Fruit fly (Drosophila melanogaster) whole organism, embryonic: ENCODE measurements around the gene CG17754.

ENCODE experiments used
- ATbp ChIP-seq: fragments of 200-800 bp; sonication (Bioruptor generic); optimal IDR thresholded peaks from 2 replicates; lab custom pipeline; 2017; ENCODE audit warnings: missing biosample characterization, mild to moderate bottlenecking, missing genetic modification characterization, missing genetic modification reagents
- Atf-2 ChIP-seq: fragments of 200-800 bp; sonication (Bioruptor generic); optimal IDR thresholded peaks from 2 replicates; lab custom pipeline; 2016; ENCODE audit warnings: missing biosample characterization, missing genetic modification characterization
- C15 ChIP-seq: fragments of 200-800 bp; sonication (Bioruptor generic); IDR thresholded peaks from 3 replicates; pipeline ENCODE4 v1.3.6; 2022; ENCODE audit warnings: missing biosample characterization, missing genetic modification characterization
- CG11247 ChIP-seq: fragments of 200-800 bp; sonication (Bioruptor generic); IDR thresholded peaks from 2 replicates; pipeline ENCODE4 v1.3.6; 2022; ENCODE audit warnings: missing biosample characterization, missing genetic modification characterization
- CG11504 ChIP-seq: fragments of 200-800 bp; sonication (Bioruptor generic); optimal IDR thresholded peaks from 3 replicates; lab custom pipeline; 2019; ENCODE audit warnings: missing biosample characterization, mild to moderate bottlenecking, missing genetic modification characterization, moderate library complexity
- CG12219 ChIP-seq: fragments of 200-800 bp; sonication (Bioruptor generic); optimal IDR thresholded peaks from 3 replicates; lab custom pipeline; 2018; ENCODE audit warnings: missing biosample characterization, mild to moderate bottlenecking, missing genetic modification characterization
- CG12942 ChIP-seq: fragments of 200-800 bp; sonication (Bioruptor generic); optimal IDR thresholded peaks from 3 replicates; lab custom pipeline; 2016; ENCODE audit warnings: missing biosample characterization, missing genetic modification characterization
- CG14860 ChIP-seq: fragments of 200-800 bp; sonication (Bioruptor generic); IDR thresholded peaks from 3 replicates; pipeline ENCODE4 v1.3.6; 2022; ENCODE audit warnings: missing biosample characterization, missing genetic modification characterization; ENCODE audit not compliant: partially characterized antibody
- CG18262 ChIP-seq: fragments of 200-800 bp; optimal IDR thresholded peaks from 3 replicates; lab custom pipeline; 2019; ENCODE audit warnings: missing biosample characterization, mild to moderate bottlenecking, missing genetic modification characterization, moderate library complexity
- CG1832 ChIP-seq: fragments of 200-800 bp; sonication (Bioruptor generic); optimal IDR thresholded peaks from 2 replicates; lab custom pipeline; 2017; ENCODE audit warnings: missing biosample characterization, mild to moderate bottlenecking, missing genetic modification characterization, inconsistent platforms
- CG18476 ChIP-seq: fragments of 200-800 bp; sonication (Bioruptor generic); optimal IDR thresholded peaks from 2 replicates; lab custom pipeline; 2016; ENCODE audit warnings: missing biosample characterization, mild to moderate bottlenecking, missing genetic modification characterization
- CG18619 ChIP-seq: fragments of 200-800 bp; sonication (Bioruptor generic); optimal IDR thresholded peaks from 3 replicates; lab custom pipeline; 2017; ENCODE audit warnings: missing biosample characterization, mild to moderate bottlenecking, missing genetic modification characterization
- CG18764 ChIP-seq: fragments of 200-800 bp; sonication (Bioruptor generic); optimal IDR thresholded peaks from 3 replicates; lab custom pipeline; 2016; ENCODE audit warnings: missing biosample characterization, missing genetic modification characterization
- CG2875 ChIP-seq: fragments of 200-800 bp; sonication (Bioruptor generic); optimal IDR thresholded peaks from 2 replicates; lab custom pipeline; 2017; ENCODE audit warnings: missing biosample characterization, mild to moderate bottlenecking, missing genetic modification characterization, missing genetic modification reagents
- CG4328 ChIP-seq: fragments of 200-800 bp; sonication (Bioruptor generic); optimal IDR thresholded peaks from 3 replicates; lab custom pipeline; 2017; ENCODE audit warnings: missing biosample characterization, missing genetic modification reagents, missing genetic modification characterization
- CG4707 ChIP-seq: fragments of 200-800 bp; sonication (Bioruptor generic); optimal IDR thresholded peaks from 2 replicates; lab custom pipeline; 2018; ENCODE audit warnings: missing biosample characterization, mild to moderate bottlenecking, missing genetic modification characterization, moderate library complexity
- CG7556 ChIP-seq: fragments of 200-800 bp; sonication (Bioruptor generic); optimal IDR thresholded peaks from 2 replicates; lab custom pipeline; 2017; ENCODE audit warnings: missing biosample characterization, mild to moderate bottlenecking, missing genetic modification characterization
- CG8359 ChIP-seq: fragments of 200-800 bp; sonication (Bioruptor generic); optimal IDR thresholded peaks from 2 replicates; lab custom pipeline; 2017; ENCODE audit warnings: missing biosample characterization, mild to moderate bottlenecking, missing genetic modification characterization, borderline replicate concordance
- CG8388 ChIP-seq: fragments of 200-800 bp; sonication (Bioruptor generic); optimal IDR thresholded peaks from 2 replicates; lab custom pipeline; 2019; ENCODE audit warnings: missing biosample characterization, mild to moderate bottlenecking, missing genetic modification characterization, moderate library complexity
- D19B ChIP-seq: fragments of 200-800 bp; sonication (Bioruptor generic); optimal IDR thresholded peaks from 2 replicates; lab custom pipeline; 2017; ENCODE audit warnings: missing biosample characterization, mild to moderate bottlenecking, missing genetic modification characterization
- Ets65A ChIP-seq: fragments of 200-800 bp; sonication (Bioruptor generic); peaks from one replicate; lab custom pipeline; 2016; ENCODE audit warnings: missing biosample characterization, missing genetic modification characterization
- Fer1 ChIP-seq: fragments of 200-800 bp; sonication (Bioruptor generic); optimal IDR thresholded peaks from 2 replicates; lab custom pipeline; 2017; ENCODE audit warnings: missing biosample characterization, mild to moderate bottlenecking, missing genetic modification characterization
- H2.0 ChIP-seq: fragments of 200-800 bp; sonication (Bioruptor generic); IDR thresholded peaks from 2 replicates; pipeline ENCODE4 v1.3.6; 2022; ENCODE audit warnings: missing biosample characterization, missing genetic modification characterization
- Hsf ChIP-seq: fragments of 200-800 bp; sonication (Bioruptor generic); optimal IDR thresholded peaks from 3 replicates; lab custom pipeline; 2016; ENCODE audit warnings: missing biosample characterization, missing genetic modification characterization
- MBD-R2 ChIP-seq: fragments of 200-800 bp; sonication (Bioruptor generic); IDR thresholded peaks from 2 replicates; pipeline ENCODE4 v1.3.6; 2022; ENCODE audit warnings: missing biosample characterization, missing genetic modification characterization
- Mad ChIP-seq: fragments of 200-800 bp; sonication (Bioruptor generic); optimal IDR thresholded peaks from 2 replicates; lab custom pipeline; 2016; ENCODE audit warnings: missing biosample characterization, missing genetic modification characterization
- NC2α ChIP-seq: fragments of 200-800 bp; sonication (Bioruptor generic); optimal IDR thresholded peaks from 2 replicates; lab custom pipeline; 2016; ENCODE audit warnings: missing biosample characterization, missing genetic modification characterization
- Opbp ChIP-seq: fragments of 200-800 bp; sonication (Bioruptor generic); IDR thresholded peaks from 3 replicates; pipeline ENCODE4 v1.3.6; 2022; ENCODE audit warnings: missing biosample characterization, missing genetic modification characterization; ENCODE audit not compliant: partially characterized antibody
- Side ChIP-seq: fragments of 200-800 bp; sonication (Bioruptor generic); optimal IDR thresholded peaks from 2 replicates; lab custom pipeline; 2016; ENCODE audit warnings: missing biosample characterization, missing genetic modification characterization
- Six4 ChIP-seq: fragments of 200-800 bp; sonication (Bioruptor generic); optimal IDR thresholded peaks from 2 replicates; lab custom pipeline; 2016; ENCODE audit warnings: missing biosample characterization, missing genetic modification characterization
- Sox100B ChIP-seq: fragments of 200-800 bp; sonication (Bioruptor generic); optimal IDR thresholded peaks from 3 replicates; lab custom pipeline; 2018; ENCODE audit warnings: missing biosample characterization, mild to moderate bottlenecking, missing genetic modification characterization
- Spps ChIP-seq: fragments of 200-800 bp; sonication (Bioruptor generic); optimal IDR thresholded peaks from 2 replicates; lab custom pipeline; 2018; ENCODE audit warnings: missing biosample characterization, mild to moderate bottlenecking, missing genetic modification characterization
- Sry-β ChIP-seq: fragments of 200-800 bp; sonication (Bioruptor generic); optimal IDR thresholded peaks from 2 replicates; lab custom pipeline; 2018; ENCODE audit warnings: missing biosample characterization, mild to moderate bottlenecking, missing genetic modification characterization, moderate library complexity
- Tbp ChIP-seq: fragments of >200 bp; optimal IDR thresholded peaks from 2 replicates; lab custom pipeline; 2018; ENCODE audit warnings: missing biosample characterization, missing genetic modification characterization
- Trl ChIP-seq, 3 experiments: fragments of >200 bp in 2 of 3; fragments of 200-800 bp in 1 of 3; sonication (Bioruptor generic) in 1 of 3; optimal IDR thresholded peaks; 2 replicates in 1 of 3; 3 replicates in 2 of 3; lab custom pipeline; 2016 to 2017; ENCODE audit warnings: missing biosample characterization in 1 of 3, missing genetic modification characterization in 1 of 3
- crol ChIP-seq: fragments of 200-800 bp; sonication (Bioruptor generic); IDR thresholded peaks from 2 replicates; pipeline ENCODE4 v1.3.6; 2022; ENCODE audit warnings: missing biosample characterization, missing genetic modification characterization
- her ChIP-seq: fragments of 200-800 bp; sonication (Bioruptor generic); optimal IDR thresholded peaks from 2 replicates; lab custom pipeline; 2016; ENCODE audit warnings: missing biosample characterization, missing genetic modification characterization
- kay ChIP-seq: fragments of 200-800 bp; sonication (Bioruptor generic); optimal IDR thresholded peaks from 2 replicates; lab custom pipeline; 2016; ENCODE audit warnings: missing biosample characterization, missing genetic modification characterization
- klu ChIP-seq: fragments of 200-800 bp; sonication (Bioruptor generic); IDR thresholded peaks from 2 replicates; pipeline ENCODE4 v1.3.6; 2022; ENCODE audit warnings: missing biosample characterization, missing genetic modification characterization
- maf-S ChIP-seq: fragments of 200-800 bp; sonication (Bioruptor generic); optimal IDR thresholded peaks from 2 replicates; lab custom pipeline; 2016; ENCODE audit warnings: missing biosample characterization, missing genetic modification characterization
- onecut ChIP-seq: fragments of 200-800 bp; sonication (Bioruptor generic); IDR thresholded peaks from 2 replicates; pipeline ENCODE4 v1.3.6; 2022; ENCODE audit warnings: missing biosample characterization, missing genetic modification characterization
- rib ChIP-seq: fragments of 200-800 bp; sonication (Bioruptor generic); IDR thresholded peaks from 2 replicates; pipeline ENCODE4 v1.3.6; 2022; ENCODE audit warnings: missing biosample characterization, missing genetic modification characterization
- row ChIP-seq: fragments of 200-800 bp; sonication (Bioruptor generic); IDR thresholded peaks from 3 replicates; pipeline ENCODE4 v1.3.6; 2022; ENCODE audit warnings: missing biosample characterization, missing genetic modification characterization
- sisA ChIP-seq: fragments of 200-800 bp; sonication (Bioruptor generic); IDR thresholded peaks from 2 replicates; pipeline ENCODE4 v1.3.6; 2022; ENCODE audit warnings: missing biosample characterization, missing genetic modification characterization
- slbo ChIP-seq: fragments of 200-800 bp; sonication (Bioruptor generic); IDR thresholded peaks from 2 replicates; pipeline ENCODE4 v1.3.6; 2022; ENCODE audit warnings: missing biosample characterization, missing genetic modification characterization
- tgo ChIP-seq: fragments of 200-800 bp; sonication (Bioruptor generic); IDR thresholded peaks from 3 replicates; pipeline ENCODE4 v1.3.6; 2022; ENCODE audit warnings: missing biosample characterization, missing genetic modification characterization
- vfl ChIP-seq: fragments of 200-800 bp; sonication (Bioruptor generic); optimal IDR thresholded peaks from 2 replicates; lab custom pipeline; 2016; ENCODE audit warnings: missing biosample characterization, missing genetic modification characterization
- vnd ChIP-seq: fragments of 200-800 bp; sonication (Bioruptor generic); IDR thresholded peaks from 3 replicates; pipeline ENCODE4 v1.3.6; 2022; ENCODE audit warnings: missing biosample characterization, missing genetic modification characterization; ENCODE audit not compliant: partially characterized antibody
- wek ChIP-seq: fragments of 200-800 bp; sonication (Bioruptor generic); optimal IDR thresholded peaks from 3 replicates; lab custom pipeline; 2018; ENCODE audit warnings: missing biosample characterization, mild to moderate bottlenecking, missing genetic modification characterization, moderate library complexity
- z ChIP-seq: fragments of 200-800 bp; sonication (Bioruptor generic); IDR thresholded peaks from 3 replicates; pipeline ENCODE4 v1.3.6; 2022; ENCODE audit warnings: missing biosample characterization, missing genetic modification characterization
- zen ChIP-seq: fragments of 200-800 bp; sonication (Bioruptor generic); optimal IDR thresholded peaks from 3 replicates; lab custom pipeline; 2018; ENCODE audit warnings: missing biosample characterization, mild to moderate bottlenecking, missing genetic modification characterization, moderate library complexity

CG17754 gene

dm6 chrX:9243417-9243884 is 6.8 kb upstream of the CG17754 start, which contains the start of the genes mxc and Larp7 (continued):
- peak; percentile 45 for TF ChIP-seq tgo (GFP tag; lab: Robert Waterston, UW)
- TF ChIP-seq H2.0 (GFP tag; lab: Robert Waterston, UW), result no peak
- peak; percentile 43 for TF ChIP-seq CG18619
- TF ChIP-seq onecut (GFP tag; lab: Robert Waterston, UW), result no peak
- no peak for TF ChIP-seq Spps (tag; lab: Kevin White, UChicago)
- TF ChIP-seq Trl (optimal IDR thresholded peaks at IDR 0.05; lab: Kevin White, UChicago), result no peak
- TF ChIP-seq Trl (GFP tag; optimal IDR thresholded peaks at IDR 0.05; lab: Kevin White, UChicago), result peak; percentile 75
- no peak for TF ChIP-seq CG18262
- peak; percentile 14 for TF ChIP-seq kay (GFP tag; lab: Kevin White, UChicago)
- TF ChIP-seq vfl, result peak; percentile 47
- no peak for TF ChIP-seq CG12219 (GFP tag; lab: Kevin White, UChicago)
- TF ChIP-seq Mad (GFP tag; lab: Kevin White, UChicago), result peak; percentile 47
- no peak for TF ChIP-seq Sry-β (GFP tag; lab: Kevin White, UChicago)
- TF ChIP-seq D19B (GFP tag; lab: Kevin White, UChicago), result no peak
- TF ChIP-seq row (GFP tag; lab: Robert Waterston, UW), result peak; percentile 91
- no peak for TF ChIP-seq ATbp
- no peak for TF ChIP-seq CG4707 (GFP tag; lab: Kevin White, UChicago)
- TF ChIP-seq CG18476, result peak; percentile 27
- TF ChIP-seq MBD-R2, result peak; percentile 80
- TF ChIP-seq wek, result no peak
- no peak for TF ChIP-seq CG4328 (GFP tag; lab: Kevin White, UChicago)
- peak; percentile 72 for TF ChIP-seq slbo (GFP tag; lab: Robert Waterston, UW)
- TF ChIP-seq CG18764 (GFP tag; lab: Kevin White, UChicago), result peak; percentile 5
- TF ChIP-seq Hsf (GFP tag; lab: Kevin White, UChicago), result peak; percentile 66
- TF ChIP-seq zen, result peak; percentile 41
- TF ChIP-seq crol (GFP tag; lab: Robert Waterston, UW), result no peak
- TF ChIP-seq Side, result peak; percentile 61
- TF ChIP-seq CG14860 (GFP tag; lab: Robert Waterston, UW), result peak; percentile 80
- TF ChIP-seq CG2875, result no peak
- peak; percentile 96 for TF ChIP-seq Ets65A (GFP tag; lab: Kevin White, UChicago)
- peak; percentile 42 for TF ChIP-seq Six4 (GFP tag; lab: Kevin White, UChicago)
- no peak for TF ChIP-seq CG8359
- peak; percentile 48 for TF ChIP-seq Atf-2 (GFP tag; lab: Kevin White, UChicago)
- TF ChIP-seq NC2α (GFP tag; lab: Kevin White, UChicago), result no peak
- peak; percentile 45; the same call in 1 of the 2 replicates for TF ChIP-seq klu (GFP tag; lab: Robert Waterston, UW)
- TF ChIP-seq z (GFP tag; lab: Robert Waterston, UW), result no peak
- TF ChIP-seq Sox100B (GFP tag; lab: Kevin White, UChicago), result no peak
- TF ChIP-seq rib, result peak; percentile 38; the same call in 1 of the 2 replicates
- peak; percentile 48 for TF ChIP-seq her (GFP tag; lab: Kevin White, UChicago)
- TF ChIP-seq vnd, result peak; percentile 87
- 0 out of 2 replicates have a peak, but pooled peaks have one; percentile 20 for TF ChIP-seq CG11247 (GFP tag; lab: Robert Waterston, UW)
- TF ChIP-seq Fer1, result no peak
- no peak for TF ChIP-seq CG1832 (GFP tag; lab: Kevin White, UChicago)
- no peak for TF ChIP-seq C15 (GFP tag; lab: Robert Waterston, UW)
- TF ChIP-seq Opbp (GFP tag; lab: Robert Waterston, UW), result peak; percentile 71; the same call in 2 of the 3 replicates
- TF ChIP-seq CG12942 (GFP tag; lab: Kevin White, UChicago), result peak; percentile 25
- no peak for TF ChIP-seq Tbp (GFP tag; lab: Kevin White, UChicago)
- TF ChIP-seq CG7556 (GFP tag; lab: Kevin White, UChicago), result no peak
- peak; percentile 66 for TF ChIP-seq sisA (GFP tag; lab: Robert Waterston, UW)
- no peak for TF ChIP-seq CG11504
- TF ChIP-seq CG8388 (GFP tag; lab: Kevin White, UChicago), result peak; percentile 7
- TF ChIP-seq maf-S, result peak; percentile 53
